Fruit fly (Drosophila melanogaster) whole organism, embryonic: ENCODE data around the gene lqfR.

Experiments
- Atf3 ChIP-seq: fragments of 200-800 bp; sonication (Bioruptor generic); optimal IDR thresholded peaks from 3 replicates; lab custom pipeline; 2016; ENCODE audit warnings: missing biosample characterization, missing genetic modification characterization
- BEAF-32 ChIP-seq: fragments of 200-800 bp; sonication (Bioruptor generic); optimal IDR thresholded peaks from 3 replicates; lab custom pipeline; 2017; ENCODE audit warnings: missing biosample characterization, missing genetic modification characterization, mild to moderate bottlenecking, moderate library complexity, missing genetic modification reagents
- Bgb ChIP-seq: fragments of 200-800 bp; sonication (Bioruptor generic); IDR thresholded peaks from 2 replicates; pipeline ENCODE4 v1.3.6; 2022; ENCODE audit warnings: missing biosample characterization, missing genetic modification characterization; ENCODE audit not compliant: partially characterized antibody
- CG10321 ChIP-seq: fragments of 200-800 bp; sonication (Bioruptor generic); IDR thresholded peaks from 2 replicates; pipeline ENCODE4 v1.3.6; 2022; ENCODE audit warnings: missing biosample characterization, missing genetic modification characterization
- CG10431 ChIP-seq: fragments of 200-800 bp; sonication (Bioruptor generic); optimal IDR thresholded peaks from 3 replicates; lab custom pipeline; 2018; ENCODE audit warnings: missing biosample characterization, mild to moderate bottlenecking, missing genetic modification characterization
- CG10543 ChIP-seq: fragments of 200-800 bp; sonication (Bioruptor generic); optimal IDR thresholded peaks from 3 replicates; lab custom pipeline; 2017; ENCODE audit warnings: missing biosample characterization, mild to moderate bottlenecking, missing genetic modification characterization, moderate library complexity
- CG10654 ChIP-seq: fragments of 200-800 bp; sonication (Bioruptor generic); optimal IDR thresholded peaks from 2 replicates; lab custom pipeline; 2016; ENCODE audit warnings: missing biosample characterization, missing genetic modification characterization
- CG11456 ChIP-seq: fragments of 200-800 bp; sonication (Bioruptor generic); IDR thresholded peaks from 3 replicates; pipeline ENCODE4 v1.3.6; 2022; ENCODE audit warnings: missing biosample characterization, missing genetic modification characterization
- CG11723 ChIP-seq: fragments of 200-800 bp; sonication (Bioruptor generic); optimal IDR thresholded peaks from 2 replicates; lab custom pipeline; 2017; ENCODE audit warnings: missing biosample characterization, mild to moderate bottlenecking, missing genetic modification characterization
- CG12299 ChIP-seq: fragments of 200-800 bp; sonication (Bioruptor generic); optimal IDR thresholded peaks from 2 replicates; lab custom pipeline; 2018; ENCODE audit warnings: missing biosample characterization, mild to moderate bottlenecking, missing genetic modification characterization
- CG13296 ChIP-seq: fragments of 200-800 bp; sonication (Bioruptor generic); optimal IDR thresholded peaks from 3 replicates; lab custom pipeline; 2018; ENCODE audit warnings: missing biosample characterization, mild to moderate bottlenecking, missing genetic modification characterization
- CG13624 ChIP-seq: fragments of 200-800 bp; sonication (Bioruptor generic); optimal IDR thresholded peaks from 2 replicates; lab custom pipeline; 2016; ENCODE audit warnings: missing biosample characterization, missing genetic modification characterization
- CG16779 ChIP-seq: fragments of 200-800 bp; sonication (Bioruptor generic); IDR thresholded peaks from 2 replicates; pipeline ENCODE4 v1.3.6; 2022; ENCODE audit warnings: missing biosample characterization, missing genetic modification characterization
- CG17328 ChIP-seq: fragments of 200-800 bp; sonication (Bioruptor generic); IDR thresholded peaks from 2 replicates; pipeline ENCODE4 v1.3.6; 2022; ENCODE audit warnings: missing biosample characterization, missing genetic modification characterization
- CG18476 ChIP-seq: fragments of 200-800 bp; sonication (Bioruptor generic); optimal IDR thresholded peaks from 2 replicates; lab custom pipeline; 2016; ENCODE audit warnings: missing biosample characterization, mild to moderate bottlenecking, missing genetic modification characterization
- CG2202 ChIP-seq: fragments of 200-800 bp; sonication (Bioruptor generic); optimal IDR thresholded peaks from 2 replicates; lab custom pipeline; 2018; ENCODE audit warnings: missing biosample characterization, mild to moderate bottlenecking, missing genetic modification characterization
- CG2712 ChIP-seq: fragments of 200-800 bp; optimal IDR thresholded peaks from 3 replicates; lab custom pipeline; 2019; ENCODE audit warnings: missing biosample characterization, mild to moderate bottlenecking, missing genetic modification characterization, moderate library complexity
- CG2889 ChIP-seq: fragments of 200-800 bp; sonication (Bioruptor generic); IDR thresholded peaks from 3 replicates; pipeline ENCODE4 v1.3.6; 2022; ENCODE audit warnings: missing biosample characterization, missing genetic modification characterization
- CG31224 ChIP-seq: fragments of 200-800 bp; sonication (Bioruptor generic); IDR thresholded peaks from 2 replicates; pipeline ENCODE4 v1.3.6; 2022; ENCODE audit warnings: missing biosample characterization, missing genetic modification characterization
- CG32532 ChIP-seq: fragments of 200-800 bp; sonication (Bioruptor generic); IDR thresholded peaks from 2 replicates; pipeline ENCODE4 v1.3.6; 2022; ENCODE audit warnings: missing biosample characterization, missing genetic modification characterization
- CG34422 ChIP-seq: fragments of 200-800 bp; sonication (Bioruptor generic); IDR thresholded peaks from 3 replicates; pipeline ENCODE4 v1.3.6; 2022; ENCODE audit warnings: missing biosample characterization, missing genetic modification characterization
- CG3726 ChIP-seq: fragments of 200-800 bp; sonication (Bioruptor generic); IDR thresholded peaks from 3 replicates; pipeline ENCODE4, ENCODE4 v1.3.6; 2022; ENCODE audit warnings: missing biosample characterization, missing genetic modification characterization
- CG4707 ChIP-seq: fragments of 200-800 bp; sonication (Bioruptor generic); optimal IDR thresholded peaks from 2 replicates; lab custom pipeline; 2018; ENCODE audit warnings: missing biosample characterization, mild to moderate bottlenecking, missing genetic modification characterization, moderate library complexity
- CG8388 ChIP-seq: fragments of 200-800 bp; sonication (Bioruptor generic); optimal IDR thresholded peaks from 2 replicates; lab custom pipeline; 2019; ENCODE audit warnings: missing biosample characterization, mild to moderate bottlenecking, missing genetic modification characterization, moderate library complexity
- CG9215 ChIP-seq: fragments of 200-800 bp; sonication (Bioruptor generic); IDR thresholded peaks from 2 replicates; pipeline ENCODE4 v1.3.6; 2022; ENCODE audit warnings: missing biosample characterization, missing genetic modification characterization
- CHES-1-like ChIP-seq: fragments of 200-800 bp; sonication (Bioruptor generic); optimal IDR thresholded peaks from 2 replicates; lab custom pipeline; 2016; ENCODE audit warnings: missing biosample characterization, missing genetic modification characterization
- CkIIα-i1 ChIP-seq: fragments of 200-800 bp; sonication (Bioruptor generic); IDR thresholded peaks from 2 replicates; pipeline ENCODE4 v1.3.6; 2022; ENCODE audit warnings: missing biosample characterization, missing genetic modification characterization
- CoRest ChIP-seq: fragments of 200-800 bp; sonication (Bioruptor generic); optimal IDR thresholded peaks from 3 replicates; lab custom pipeline; 2018; ENCODE audit warnings: missing biosample characterization, mild to moderate bottlenecking, missing genetic modification characterization, moderate library complexity
- D19A ChIP-seq: fragments of 200-800 bp; optimal IDR thresholded peaks from 3 replicates; lab custom pipeline; 2019; ENCODE audit warnings: missing biosample characterization, mild to moderate bottlenecking, missing genetic modification characterization, moderate library complexity
- Doc3 ChIP-seq: fragments of 200-800 bp; sonication (Bioruptor generic); IDR thresholded peaks from 3 replicates; pipeline ENCODE4 v1.3.6; 2022; ENCODE audit warnings: missing biosample characterization, missing genetic modification characterization; ENCODE audit not compliant: partially characterized antibody
- E2f2 ChIP-seq: fragments of 200-800 bp; sonication (Bioruptor generic); IDR thresholded peaks from 2 replicates; pipeline ENCODE4 v1.3.6; 2022; ENCODE audit warnings: missing biosample characterization, missing genetic modification characterization
- Gug ChIP-seq: fragments of 200-800 bp; sonication (Bioruptor generic); IDR thresholded peaks from 4 replicates; pipeline ENCODE4 v1.3.6; 2022; ENCODE audit warnings: missing biosample characterization, missing genetic modification characterization
- HLH4C ChIP-seq: fragments of 200-800 bp; sonication (Bioruptor generic); IDR thresholded peaks from 3 replicates; pipeline ENCODE4 v1.3.6; 2022; ENCODE audit warnings: missing biosample characterization, missing genetic modification characterization; ENCODE audit not compliant: partially characterized antibody
- HmgD ChIP-seq: fragments of 200-800 bp; sonication (Bioruptor generic); optimal IDR thresholded peaks from 3 replicates; lab custom pipeline; 2016; ENCODE audit warnings: missing biosample characterization, missing genetic modification characterization
- MESR4 ChIP-seq: fragments of 200-800 bp; sonication (Bioruptor generic); optimal IDR thresholded peaks from 2 replicates; lab custom pipeline; 2018; ENCODE audit warnings: missing biosample characterization, mild to moderate bottlenecking, missing genetic modification characterization, moderate library complexity
- NK7.1 ChIP-seq: fragments of 200-800 bp; sonication (Bioruptor generic); optimal IDR thresholded peaks from 3 replicates; lab custom pipeline; 2016; ENCODE audit warnings: missing biosample characterization, missing genetic modification characterization
- Ravus ChIP-seq: fragments of 200-800 bp; sonication (Bioruptor generic); IDR thresholded peaks from 2 replicates; pipeline ENCODE4 v1.3.6; 2022; ENCODE audit warnings: missing biosample characterization, missing genetic modification characterization
- Side ChIP-seq: fragments of 200-800 bp; sonication (Bioruptor generic); optimal IDR thresholded peaks from 2 replicates; lab custom pipeline; 2016; ENCODE audit warnings: missing biosample characterization, missing genetic modification characterization
- Sry-β ChIP-seq: fragments of 200-800 bp; sonication (Bioruptor generic); optimal IDR thresholded peaks from 2 replicates; lab custom pipeline; 2018; ENCODE audit warnings: missing biosample characterization, mild to moderate bottlenecking, missing genetic modification characterization, moderate library complexity
- al ChIP-seq: fragments of 200-800 bp; sonication (Bioruptor generic); IDR thresholded peaks from 2 replicates; pipeline ENCODE4 v1.3.6; 2022; ENCODE audit warnings: missing biosample characterization, missing genetic modification characterization
- ara ChIP-seq: fragments of 200-800 bp; sonication (Bioruptor generic); IDR thresholded peaks from 2 replicates; pipeline ENCODE4 v1.3.6; 2022; ENCODE audit warnings: missing biosample characterization, missing genetic modification characterization
- cg ChIP-seq: fragments of 200-800 bp; sonication (Bioruptor generic); optimal IDR thresholded peaks from 3 replicates; lab custom pipeline; 2019; ENCODE audit warnings: missing biosample characterization, mild to moderate bottlenecking, missing genetic modification characterization, moderate library complexity
- crc ChIP-seq: fragments of 200-800 bp; sonication (Bioruptor generic); optimal IDR thresholded peaks from 2 replicates; lab custom pipeline; 2016; ENCODE audit warnings: missing biosample characterization, missing genetic modification characterization
- croc ChIP-seq: fragments of 200-800 bp; sonication (Bioruptor generic); conservative IDR thresholded peaks from 3 replicates; pipeline ENCODE4 v1.3.6; 2022; ENCODE audit warnings: missing biosample characterization, missing genetic modification characterization
- dati ChIP-seq: fragments of 200-800 bp; sonication (Bioruptor generic); IDR thresholded peaks from 2 replicates; pipeline ENCODE4 v1.3.6; 2022; ENCODE audit warnings: missing biosample characterization, missing genetic modification characterization
- pzg ChIP-seq: fragments of 200-800 bp; sonication (Bioruptor generic); optimal IDR thresholded peaks from 3 replicates; lab custom pipeline; 2018; ENCODE audit warnings: missing biosample characterization, mild to moderate bottlenecking, missing genetic modification characterization, moderate library complexity
- row ChIP-seq: fragments of 200-800 bp; sonication (Bioruptor generic); IDR thresholded peaks from 3 replicates; pipeline ENCODE4 v1.3.6; 2022; ENCODE audit warnings: missing biosample characterization, missing genetic modification characterization
- sd ChIP-seq: fragments of 200-800 bp; sonication (Bioruptor generic); optimal IDR thresholded peaks from 3 replicates; lab custom pipeline; 2018; ENCODE audit warnings: missing biosample characterization, mild to moderate bottlenecking, missing genetic modification characterization, moderate library complexity
- sqz ChIP-seq: fragments of 200-800 bp; sonication (Bioruptor generic); optimal IDR thresholded peaks from 3 replicates; lab custom pipeline; 2018; ENCODE audit warnings: missing biosample characterization, mild to moderate bottlenecking, missing genetic modification characterization
- toy ChIP-seq: fragments of 200-800 bp; sonication (Bioruptor generic); IDR thresholded peaks from 2 replicates; pipeline ENCODE4 v1.3.6; 2022; ENCODE audit warnings: missing biosample characterization, missing genetic modification characterization
- unc-4 ChIP-seq: fragments of 200-800 bp; sonication (Bioruptor generic); IDR thresholded peaks from 2 replicates; pipeline ENCODE4 v1.3.6; 2022; ENCODE audit warnings: missing biosample characterization, missing genetic modification characterization; ENCODE audit not compliant: partially characterized antibody

Gene lqfR

dm6 chr3R:22467939-22468571 lies 57.0 kb downstream of the lqfR start, which contains the start of the genes CG5377 and Nrx-1:
TSS of gene CG5377 (minus strand) at chr3R:22468157.
TSS of gene Nrx-1 (plus strand) at chr3R:22468512.
- TF ChIP-seq CG16779 (GFP tag; lab: Robert Waterston, UW), result no peak
- TF ChIP-seq D19A (tag; lab: Kevin White, UChicago), result no peak
- no peak for TF ChIP-seq CG9215
- TF ChIP-seq HLH4C (GFP tag; lab: Robert Waterston, UW), result no peak
- no peak for TF ChIP-seq CG17328
- TF ChIP-seq CG32532 (GFP tag; lab: Robert Waterston, UW), result no peak
- no peak for TF ChIP-seq CG2202 (tag; lab: Kevin White, UChicago)
- TF ChIP-seq CG2889, result no peak
- TF ChIP-seq CG10431 (GFP tag; lab: Kevin White, UChicago), result no peak
- no peak for TF ChIP-seq CG3726 (GFP tag; lab: Robert Waterston, UW)
- no peak for TF ChIP-seq Doc3 (GFP tag; lab: Robert Waterston, UW)
- TF ChIP-seq croc, result no peak
- no peak for TF ChIP-seq dati (GFP tag; lab: Robert Waterston, UW)
- TF ChIP-seq CG11456 (GFP tag; lab: Robert Waterston, UW), result no peak
- TF ChIP-seq CG13296, result no peak
- no peak for TF ChIP-seq CG10543 (GFP tag; lab: Kevin White, UChicago)
- TF ChIP-seq NK7.1, result no peak
- TF ChIP-seq unc-4, result 0 out of 2 replicates have a peak, but pooled peaks have one; percentile 22
- no peak for TF ChIP-seq MESR4 (GFP tag; lab: Kevin White, UChicago)
- TF ChIP-seq Atf3, result no peak
- no peak for TF ChIP-seq CHES-1-like (GFP tag; lab: Kevin White, UChicago)
- no peak for TF ChIP-seq toy (GFP tag; lab: Robert Waterston, UW)
- TF ChIP-seq CG2712 (tag; lab: Kevin White, UChicago), result no peak
- no peak for TF ChIP-seq HmgD (GFP tag; lab: Kevin White, UChicago)
- TF ChIP-seq CG12299 (tag; lab: Kevin White, UChicago), result no peak
- no peak for TF ChIP-seq Side (GFP tag; lab: Kevin White, UChicago)
- no peak for TF ChIP-seq CG18476 (GFP tag; lab: Kevin White, UChicago)
- TF ChIP-seq E2f2 (GFP tag; lab: Robert Waterston, UW), result peak; percentile 59
- no peak for TF ChIP-seq row (GFP tag; lab: Robert Waterston, UW)
- no peak for TF ChIP-seq CG10654 (GFP tag; lab: Kevin White, UChicago)
- TF ChIP-seq Sry-β (GFP tag; lab: Kevin White, UChicago), result no peak
- peak; percentile 43 for TF ChIP-seq pzg
- no peak for TF ChIP-seq al (GFP tag; lab: Robert Waterston, UW)
- no peak for TF ChIP-seq sd
- TF ChIP-seq Ravus (GFP tag; lab: Robert Waterston, UW), result no peak
- no peak for TF ChIP-seq CkIIα-i1 (GFP tag; lab: Robert Waterston, UW)
- peak; percentile 7 for TF ChIP-seq BEAF-32 (GFP tag; lab: Kevin White, UChicago)
- TF ChIP-seq CG8388, result no peak
- TF ChIP-seq CG4707, result no peak
- no peak for TF ChIP-seq Bgb (GFP tag; lab: Robert Waterston, UW)
- peak; percentile 6; the same call in 1 of the 3 replicates for TF ChIP-seq CG34422
- no peak for TF ChIP-seq CG10321 (GFP tag; lab: Robert Waterston, UW)
- TF ChIP-seq sqz (GFP tag; lab: Kevin White, UChicago), result no peak
- no peak for TF ChIP-seq CG13624 (GFP tag; lab: Kevin White, UChicago)
- TF ChIP-seq CG31224 (GFP tag; lab: Robert Waterston, UW), result no peak
- no peak for TF ChIP-seq ara (GFP tag; lab: Robert Waterston, UW)
- TF ChIP-seq CG11723, result no peak
- no peak for TF ChIP-seq cg (GFP tag; lab: Kevin White, UChicago)
- TF ChIP-seq CoRest (tag; lab: Kevin White, UChicago), result peak; percentile 6
- no peak for TF ChIP-seq crc (GFP tag; lab: Kevin White, UChicago)
- TF ChIP-seq Gug (GFP tag; lab: Robert Waterston, UW), result no peak
